Worm (Caenorhabditis elegans): Measurements from ENCODE around the gene lmtr-2.
A peak's percentile ranks its signal among the peaks of the same experiment; 100 is the strongest.

Gene lmtr-2

ce11 chrV:7980370-7980987, 30.4 kb downstream of the lmtr-2 start (continued):
- 0 out of 2 replicates have a peak, but pooled peaks have one; percentile 58 for TF ChIP-seq hmg-1.1 (GFP tag; IDR thresholded peaks at IDR 0.05)
- no peak for TF ChIP-seq madf-9 (GFP tag; conservative IDR thresholded peaks at IDR 0.05)
- TF ChIP-seq skn-1 (tag; optimal IDR thresholded peaks at IDR 0.05): no peak
- peak; percentile 69 for TF ChIP-seq hlh-30 (tag; optimal IDR thresholded peaks at IDR 0.05; ENCODE audit: insufficient read depth)
- TF ChIP-seq vab-7 (GFP tag; IDR thresholded peaks at IDR 0.05): no peak
- TF ChIP-seq snpc-4 (tag; optimal IDR thresholded peaks at IDR 0.05): no peak
- TF ChIP-seq ama-1 (optimal IDR thresholded peaks at IDR 0.05): no peak
- TF ChIP-seq lin-13 (GFP tag; optimal IDR thresholded peaks at IDR 0.05): no peak
- TF ChIP-seq fkh-10 (GFP tag; optimal IDR thresholded peaks at IDR 0.05): peak; percentile 26
- TF ChIP-seq daf-19 (GFP tag; conservative IDR thresholded peaks at IDR 0.05): no peak
- TF ChIP-seq ceh-32 (tag; optimal IDR thresholded peaks at IDR 0.05; ENCODE audit: poor library complexity): no peak

- TF ChIP-seq lin-29 (GFP tag; IDR thresholded peaks at IDR 0.05) (no peak), dve-1 (tag; optimal IDR thresholded peaks at IDR 0.05; ENCODE audit: insufficient read depth) (peak; percentile 78), mes-2 (tag; optimal IDR thresholded peaks at IDR 0.05; ENCODE audit: poor library complexity, severe bottlenecking) (peak; percentile 52), nhr-25 (tag; optimal IDR thresholded peaks at IDR 0.05; ENCODE audit: borderline replicate concordance, insufficient read depth) (peak; percentile 85), daf-16 (GFP tag; optimal IDR thresholded peaks at IDR 0.05) (no peak), daf-16 (tag; optimal IDR thresholded peaks at IDR 0.05) (peak; percentile 36), lin-15B (tag; optimal IDR thresholded peaks at IDR 0.05) (no peak), F49E8.2 (tag; optimal IDR thresholded peaks at IDR 0.05; ENCODE audit: borderline replicate concordance) (no peak), madf-9 (GFP tag; conservative IDR thresholded peaks at IDR 0.05) (no peak), nhr-28 (tag; optimal IDR thresholded peaks at IDR 0.05) (peak; percentile 75), rbr-2 (tag; optimal IDR thresholded peaks at IDR 0.05) (peak; percentile 21), T26A8.4 (GFP tag; IDR thresholded peaks at IDR 0.05) (0 out of 2 replicates have a peak, but pooled peaks have one; percentile 20), duxl-1 (tag; optimal IDR thresholded peaks at IDR 0.05; ENCODE audit: poor library complexity) (no peak), unc-62 (GFP tag; optimal IDR thresholded peaks at IDR 0.05 in 1 of 2) (peak in 1 of 2 experiments; percentile 81), unc-62 (tag; optimal IDR thresholded peaks at IDR 0.05) (no peak), hmg-1.1 (GFP tag; IDR thresholded peaks at IDR 0.05) (peak; percentile 52; the same call in 1 of the 2 replicates), dmd-8 (GFP tag; IDR thresholded peaks at IDR 0.05) (no peak), lsy-2 (tag; optimal IDR thresholded peaks at IDR 0.05) (peak in 1 of 2 experiments; percentile 54), dmd-6 (GFP tag; IDR thresholded peaks at IDR 0.05) (0 out of 2 replicates have a peak, but pooled peaks have one; percentile 9), F44E2.7 (GFP tag; IDR thresholded peaks at IDR 0.05) (0 out of 2 replicates have a peak, but pooled peaks have one; percentile 35), saeg-2 (GFP tag; IDR thresholded peaks at IDR 0.05) (no peak), ceh-82 (tag; optimal IDR thresholded peaks at IDR 0.05) (no peak), mxl-3 (GFP tag; optimal IDR thresholded peaks at IDR 0.05) (peak; percentile 72), zag-1 (tag; optimal IDR thresholded peaks at IDR 0.05) (no peak), egl-43 (GFP tag; IDR thresholded peaks at IDR 0.05) (0 out of 2 replicates have a peak, but pooled peaks have one; percentile 49), nhr-111 (GFP tag; optimal IDR thresholded peaks at IDR 0.05) (no peak), pha-4 (GFP tag; IDR thresholded peaks at IDR 0.05) (no peak), pha-4 (tag; optimal IDR thresholded peaks at IDR 0.05) (peak; percentile 0), ceh-44 (GFP tag; IDR thresholded peaks at IDR 0.05) (no peak), hlh-30 (tag; optimal IDR thresholded peaks at IDR 0.05; ENCODE audit: insufficient read depth) (no peak), mep-1 (tag; optimal IDR thresholded peaks at IDR 0.05) (peak; percentile 64), pqm-1 (tag; optimal IDR thresholded peaks at IDR 0.05) (no peak), nhr-6 (tag; optimal IDR thresholded peaks at IDR 0.05) (peak; percentile 41), nhr-102 (tag; optimal IDR thresholded peaks at IDR 0.05) (no peak), hlh-11 (tag; optimal IDR thresholded peaks at IDR 0.05) (peak; percentile 52)
Measured at ce11 chrV:7978798-7979197, 32.1 kb downstream of the lmtr-2 start.

Data from whole organism, L4 larva.